Worm (Caenorhabditis elegans): ENCODE data around the gene B0252.1.

B0252.1 gene

ce11 chrII:6909568-6910122 lies 9.8 kb upstream of the B0252.1 start, which contains the start of gene asm-1:
Gene asm-1, plus strand, starts transcription at chrII:6910072.
- TF ChIP-seq hlh-11 (tag; optimal IDR thresholded peaks at IDR 0.05) (peak; percentile 34), ctbp-1 (GFP tag; IDR thresholded peaks at IDR 0.05) (no peak), php-3 (GFP tag; IDR thresholded peaks at IDR 0.05) (peak; percentile 63), lsy-2 (tag; optimal IDR thresholded peaks at IDR 0.05) (peak in 1 of 2 experiments; percentile 21), hlh-30 (tag; optimal IDR thresholded peaks at IDR 0.05; ENCODE audit: insufficient read depth) (peak; percentile 49), set-16 (GFP tag; IDR thresholded peaks at IDR 0.05) (no peak), dve-1 (tag; optimal IDR thresholded peaks at IDR 0.05; ENCODE audit: insufficient read depth) (peak; percentile 36)

- peak; percentile 95 for TF ChIP-seq dmd-9 (GFP tag; IDR thresholded peaks at IDR 0.05)
- peak; percentile 57 for TF ChIP-seq hlh-30 (tag; optimal IDR thresholded peaks at IDR 0.05; ENCODE audit: insufficient read depth)
- no peak for TF ChIP-seq skn-1 (tag; optimal IDR thresholded peaks at IDR 0.05)
- TF ChIP-seq hmg-1.1 (GFP tag; IDR thresholded peaks at IDR 0.05), result peak; percentile 66
- TF ChIP-seq nhr-48 (tag; optimal IDR thresholded peaks at IDR 0.05), result peak; percentile 11
- no peak for TF ChIP-seq nhr-41 (GFP tag; IDR thresholded peaks at IDR 0.05)
- TF ChIP-seq F49E8.2 (tag; optimal IDR thresholded peaks at IDR 0.05; ENCODE audit: borderline replicate concordance), result peak; percentile 6
- TF ChIP-seq mep-1 (tag; optimal IDR thresholded peaks at IDR 0.05), result peak; percentile 51
- TF ChIP-seq rbr-2 (tag; optimal IDR thresholded peaks at IDR 0.05), result peak; percentile 45
- TF ChIP-seq pha-4 (GFP tag; IDR thresholded peaks at IDR 0.05), result no peak
- peak; percentile 21 for TF ChIP-seq pha-4 (tag; optimal IDR thresholded peaks at IDR 0.05)
- TF ChIP-seq tag-97 (GFP tag; IDR thresholded peaks at IDR 0.05), result peak; percentile 91; the same call in 1 of the 2 replicates
- peak; percentile 77 for TF ChIP-seq unc-130 (GFP tag; optimal IDR thresholded peaks at IDR 0.05)
- TF ChIP-seq ctbp-1 (GFP tag; IDR thresholded peaks at IDR 0.05), result peak; percentile 14; the same call in 1 of the 2 replicates
- TF ChIP-seq Y48G9A.11 (GFP tag; IDR thresholded peaks at IDR 0.05), result peak; percentile 81
- peak; percentile 83 for TF ChIP-seq lin-38 (GFP tag; IDR thresholded peaks at IDR 0.05)
- peak; percentile 4 for TF ChIP-seq ceh-32 (tag; optimal IDR thresholded peaks at IDR 0.05; ENCODE audit: poor library complexity)
- peak; percentile 51; the same call in 1 of the 2 replicates for TF ChIP-seq ceh-20 (GFP tag; IDR thresholded peaks at IDR 0.05)
- peak; percentile 81 for TF ChIP-seq tra-1 (GFP tag; IDR thresholded peaks at IDR 0.05)
- peak; percentile 98 for TF ChIP-seq dpl-1 (GFP tag; optimal IDR thresholded peaks at IDR 0.05)
- peak; percentile 61 for TF ChIP-seq T20F7.1 (GFP tag; optimal IDR thresholded peaks at IDR 0.05)
- TF ChIP-seq lsy-2 (tag; optimal IDR thresholded peaks at IDR 0.05), result peak in 1 of 2 experiments; percentile 82
- TF ChIP-seq sdz-12 (GFP tag; optimal IDR thresholded peaks at IDR 0.05), result peak; percentile 70
- TF ChIP-seq zfp-2 (tag; optimal IDR thresholded peaks at IDR 0.05), result no peak
- TF ChIP-seq F10B5.3 (tag; optimal IDR thresholded peaks at IDR 0.05), result peak; percentile 48
- 0 out of 2 replicates have a peak, but pooled peaks have one; percentile 25 for TF ChIP-seq mdt-29 (GFP tag; IDR thresholded peaks at IDR 0.05)
- no peak for TF ChIP-seq fkh-10 (GFP tag; optimal IDR thresholded peaks at IDR 0.05)
- no peak for TF ChIP-seq daf-16 (GFP tag; optimal IDR thresholded peaks at IDR 0.05)
- TF ChIP-seq daf-16 (tag; optimal IDR thresholded peaks at IDR 0.05), result no peak
- TF ChIP-seq madf-9 (GFP tag; conservative IDR thresholded peaks at IDR 0.05), result peak; percentile 83
- TF ChIP-seq hif-1 (tag; optimal IDR thresholded peaks at IDR 0.05), result peak in 1 of 2 experiments; percentile 86
- TF ChIP-seq pqm-1 (tag; optimal IDR thresholded peaks at IDR 0.05), result no peak
- TF ChIP-seq egl-27 (tag; optimal IDR thresholded peaks at IDR 0.05), result no peak
- 0 out of 2 replicates have a peak, but pooled peaks have one; percentile 35 for TF ChIP-seq nhr-42 (GFP tag; IDR thresholded peaks at IDR 0.05)
- TF ChIP-seq nhr-111 (GFP tag; optimal IDR thresholded peaks at IDR 0.05), result no peak
- TF ChIP-seq cey-2 (tag; optimal IDR thresholded peaks at IDR 0.05; ENCODE audit: borderline replicate concordance, insufficient read depth), result no peak
- peak; percentile 18 for TF ChIP-seq ztf-7 (tag; optimal IDR thresholded peaks at IDR 0.05)
- no peak for TF ChIP-seq lin-39 (tag; optimal IDR thresholded peaks at IDR 0.05)
- TF ChIP-seq duxl-1 (tag; optimal IDR thresholded peaks at IDR 0.05; ENCODE audit: poor library complexity), result peak; percentile 66
- no peak for TF ChIP-seq lin-15B (tag; optimal IDR thresholded peaks at IDR 0.05)
- TF ChIP-seq dve-1 (tag; optimal IDR thresholded peaks at IDR 0.05; ENCODE audit: insufficient read depth), result peak; percentile 49
- peak; percentile 15 for TF ChIP-seq nhr-28 (tag; optimal IDR thresholded peaks at IDR 0.05)
- no peak for TF ChIP-seq nhr-6 (tag; optimal IDR thresholded peaks at IDR 0.05)
- peak; percentile 39 for TF ChIP-seq hlh-11 (tag; optimal IDR thresholded peaks at IDR 0.05)
These were observed 6.2 kb upstream of the B0252.1 start, which contains the start of gene cyn-10 for ce11 chrII:6913309-6913708. Gene cyn-10, minus strand, starts transcription at chrII:6913365.
